Worm (Caenorhabditis elegans): Measurements from ENCODE around the gene bra-2.
A peak's percentile ranks its signal among the peaks of the same experiment; 100 is the strongest.

Gene bra-2

DNA sequence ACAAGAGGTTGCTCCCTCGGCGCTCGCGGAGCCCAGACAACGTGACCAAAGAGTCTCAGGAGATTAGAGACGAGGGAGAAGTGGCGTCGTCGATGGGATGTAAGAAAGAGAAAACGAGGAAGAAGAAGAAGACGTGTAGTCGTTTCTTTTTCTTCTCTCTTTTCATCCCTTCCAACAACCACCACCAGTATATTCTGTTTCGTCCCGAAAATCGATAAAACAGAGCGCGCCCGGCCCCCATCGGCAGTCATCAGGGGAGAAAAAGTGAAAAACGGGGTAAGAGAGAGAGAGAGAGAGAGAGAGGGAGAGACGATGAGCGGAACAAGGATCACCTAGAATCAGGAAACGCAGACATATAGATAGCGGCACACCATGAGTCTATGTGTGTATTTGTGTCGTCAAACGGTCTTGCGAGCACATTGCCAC is 23.2 kb upstream of the bra-2 start (continued):
- TF ChIP-seq ceh-82 (tag; optimal IDR thresholded peaks at IDR 0.05) (no peak), F10B5.3 (tag; optimal IDR thresholded peaks at IDR 0.05) (no peak)

DNA sequence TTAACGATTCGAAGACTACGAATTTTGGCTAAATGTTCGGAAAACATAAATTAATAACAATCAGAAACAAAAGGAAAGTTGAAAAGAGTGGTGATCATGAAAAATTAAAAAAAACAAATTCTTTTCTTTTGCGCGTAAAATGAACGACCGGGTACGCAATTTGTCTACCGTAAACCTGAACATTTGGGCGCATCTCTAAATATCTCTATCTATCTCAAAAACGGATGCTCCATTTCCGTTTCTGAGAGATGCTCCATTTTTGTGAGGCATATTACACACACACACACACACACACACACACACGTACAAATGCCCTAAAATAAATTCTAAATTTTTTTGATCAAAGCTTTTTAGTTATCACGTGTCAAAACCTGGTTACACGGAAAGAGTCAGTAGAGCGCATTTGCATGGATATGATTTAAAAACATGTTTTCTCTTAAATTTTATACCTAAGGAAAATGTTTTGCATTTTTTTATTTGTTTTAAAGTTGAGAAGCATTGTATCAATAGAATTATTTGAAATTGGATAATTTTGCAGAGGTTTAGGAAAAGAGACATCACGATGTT is 22.0 kb upstream of the bra-2 start:
- TF ChIP-seq lin-38 (GFP tag; IDR thresholded peaks at IDR 0.05) (peak; percentile 44), hlh-30 (tag; optimal IDR thresholded peaks at IDR 0.05; ENCODE audit: insufficient read depth) (peak; percentile 50), nhr-111 (GFP tag; optimal IDR thresholded peaks at IDR 0.05) (no peak), daf-16 (GFP tag; optimal IDR thresholded peaks at IDR 0.05) (no peak), daf-16 (tag; optimal IDR thresholded peaks at IDR 0.05) (peak; percentile 26), nhr-77 (tag; optimal IDR thresholded peaks at IDR 0.05) (no peak), lsy-2 (tag; optimal IDR thresholded peaks at IDR 0.05) (peak in 1 of 2 experiments; percentile 52), T20F7.1 (GFP tag; optimal IDR thresholded peaks at IDR 0.05) (peak; percentile 23)

DNA sequence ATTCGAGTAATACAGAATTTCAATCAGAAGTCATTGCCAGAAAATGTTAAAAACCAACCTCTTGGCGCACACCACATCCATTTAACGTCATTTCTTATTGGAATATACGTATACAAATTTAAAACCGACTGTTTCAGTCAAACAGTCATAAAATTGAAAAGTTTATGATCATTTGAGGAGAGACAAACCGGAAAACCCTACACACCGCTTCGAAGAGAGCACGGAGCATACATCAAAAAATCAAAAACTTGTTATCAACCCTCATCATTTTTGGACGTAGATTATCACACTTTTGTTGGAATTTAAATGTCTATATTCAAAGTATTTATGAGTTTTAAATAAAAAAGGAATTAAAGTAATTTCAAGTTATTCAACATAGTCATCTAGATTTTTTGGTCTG is 20.0 kb upstream of the bra-2 start, which contains the start of gene T24C4.10:
Gene T24C4.10 (minus strand): TSS at position 230 of the 400 bp plus-strand sequence.
- TF ChIP-seq F26F4.8 (GFP tag; conservative IDR thresholded peaks at IDR 0.05) (no peak), hlh-11 (tag; optimal IDR thresholded peaks at IDR 0.05) (peak; percentile 35), ceh-82 (tag; optimal IDR thresholded peaks at IDR 0.05) (no peak), nhr-28 (tag; optimal IDR thresholded peaks at IDR 0.05) (peak; percentile 45), daf-16 (GFP tag; optimal IDR thresholded peaks at IDR 0.05) (no peak), daf-16 (tag; optimal IDR thresholded peaks at IDR 0.05) (peak; percentile 45), cey-2 (tag; optimal IDR thresholded peaks at IDR 0.05; ENCODE audit: borderline replicate concordance, insufficient read depth) (no peak), ama-1 (optimal IDR thresholded peaks at IDR 0.05) (no peak), hlh-30 (tag; optimal IDR thresholded peaks at IDR 0.05; ENCODE audit: insufficient read depth) (no peak), unc-130 (GFP tag; optimal IDR thresholded peaks at IDR 0.05) (no peak), pqm-1 (tag; optimal IDR thresholded peaks at IDR 0.05) (peak; percentile 87), ZK546.5 (tag; optimal IDR thresholded peaks at IDR 0.05) (no peak), mdl-1 (tag; optimal IDR thresholded peaks at IDR 0.05) (no peak), ceh-32 (tag; optimal IDR thresholded peaks at IDR 0.05; ENCODE audit: poor library complexity) (no peak), dve-1 (tag; optimal IDR thresholded peaks at IDR 0.05; ENCODE audit: insufficient read depth) (peak; percentile 36), ctbp-1 (GFP tag; IDR thresholded peaks at IDR 0.05) (no peak), aly-2 (tag; optimal IDR thresholded peaks at IDR 0.05) (no peak), duxl-1 (tag; optimal IDR thresholded peaks at IDR 0.05; ENCODE audit: poor library complexity) (no peak), gei-8 (GFP tag; optimal IDR thresholded peaks at IDR 0.05) (no peak), madf-5 (GFP tag; IDR thresholded peaks at IDR 0.05) (no peak), daf-12 (tag; optimal IDR thresholded peaks at IDR 0.05) (no peak), spr-1 (tag; optimal IDR thresholded peaks at IDR 0.05) (no peak), dmd-6 (GFP tag; IDR thresholded peaks at IDR 0.05) (peak; percentile 45; the same call in 1 of the 2 replicates), T26A8.4 (GFP tag; IDR thresholded peaks at IDR 0.05) (no peak), nhr-77 (tag; optimal IDR thresholded peaks at IDR 0.05) (peak; percentile 36), php-3 (GFP tag; IDR thresholded peaks at IDR 0.05) (peak; percentile 61; the same call in 1 of the 2 replicates), Y48G9A.11 (GFP tag; IDR thresholded peaks at IDR 0.05) (no peak), mep-1 (tag; optimal IDR thresholded peaks at IDR 0.05) (no peak), ces-1 (GFP tag; optimal IDR thresholded peaks at IDR 0.05) (no peak), madf-9 (GFP tag; conservative IDR thresholded peaks at IDR 0.05) (no peak), zag-1 (tag; optimal IDR thresholded peaks at IDR 0.05) (no peak)

ce11 chrIII:895525-895924 is 15.5 kb upstream of the bra-2 start, which contains the start of the genes ztf-18 and F23H11.2:
ztf-18 (minus strand) TSS chrIII:895712.
F23H11.2 (plus strand) TSS chrIII:895747.
- TF ChIP-seq ama-1 (optimal IDR thresholded peaks at IDR 0.05), result no peak
- no peak for TF ChIP-seq daf-16 (GFP tag; optimal IDR thresholded peaks at IDR 0.05)
- TF ChIP-seq daf-16 (tag; optimal IDR thresholded peaks at IDR 0.05), result peak; percentile 13
- TF ChIP-seq lir-3 (tag; optimal IDR thresholded peaks at IDR 0.05), result no peak
- no peak for TF ChIP-seq dpl-1 (GFP tag; optimal IDR thresholded peaks at IDR 0.05)
- no peak for TF ChIP-seq ZK337.2 (GFP tag; IDR thresholded peaks at IDR 0.05)
- no peak for TF ChIP-seq zip-2 (tag; optimal IDR thresholded peaks at IDR 0.05)
- TF ChIP-seq madf-5 (GFP tag; IDR thresholded peaks at IDR 0.05), result no peak
- no peak for TF ChIP-seq ztf-7 (tag; optimal IDR thresholded peaks at IDR 0.05)
- no peak for TF ChIP-seq ceh-62 (tag; optimal IDR thresholded peaks at IDR 0.05)
